Fruit fly (Drosophila melanogaster): ENCODE results near the gene nerfin-1.

dm6 chr3L:959188-959868, 50.4 kb downstream of the nerfin-1 start:
- TF ChIP-seq CG4404 (GFP tag; IDR thresholded peaks at IDR 0.05) (no peak), bigmax (GFP tag; optimal IDR thresholded peaks at IDR 0.05) (no peak), CG1233 (GFP tag; optimal IDR thresholded peaks at IDR 0.05) (no peak), Usf (GFP tag; optimal IDR thresholded peaks at IDR 0.05) (no peak)

Measured in whole organism, embryonic.